Fruit fly (Drosophila melanogaster) whole organism, embryonic: Measurements from ENCODE around the gene CG10651.
A peak's percentile ranks its signal among the peaks of the same experiment; 100 is the strongest.

Source experiments
- Antp ChIP-seq: fragments of 200-800 bp; sonication (Bioruptor generic); optimal IDR thresholded peaks from 3 replicates; lab custom pipeline; 2016; ENCODE audit warnings: missing biosample characterization, missing genetic modification characterization
- Atf3 ChIP-seq: fragments of 200-800 bp; sonication (Bioruptor generic); optimal IDR thresholded peaks from 3 replicates; lab custom pipeline; 2016; ENCODE audit warnings: missing biosample characterization, missing genetic modification characterization
- Atf6 ChIP-seq: fragments of 200-800 bp; sonication (Bioruptor generic); IDR thresholded peaks from 2 replicates; pipeline ENCODE4 v1.3.6; 2022; ENCODE audit warnings: missing biosample characterization, missing genetic modification characterization
- Awh ChIP-seq: fragments of 200-800 bp; sonication (Bioruptor generic); IDR thresholded peaks from 2 replicates; pipeline ENCODE4, ENCODE4 v1.3.6; 2022; ENCODE audit warnings: missing biosample characterization, missing genetic modification characterization
- CG10267 ChIP-seq: fragments of 200-800 bp; sonication (Bioruptor generic); optimal IDR thresholded peaks from 2 replicates; lab custom pipeline; 2018; ENCODE audit warnings: missing biosample characterization, mild to moderate bottlenecking, missing genetic modification characterization, moderate library complexity
- CG10431 ChIP-seq: fragments of 200-800 bp; sonication (Bioruptor generic); optimal IDR thresholded peaks from 3 replicates; lab custom pipeline; 2018; ENCODE audit warnings: missing biosample characterization, mild to moderate bottlenecking, missing genetic modification characterization
- CG11504 ChIP-seq: fragments of 200-800 bp; sonication (Bioruptor generic); optimal IDR thresholded peaks from 3 replicates; lab custom pipeline; 2019; ENCODE audit warnings: missing biosample characterization, mild to moderate bottlenecking, missing genetic modification characterization, moderate library complexity
- CG12219 ChIP-seq: fragments of 200-800 bp; sonication (Bioruptor generic); optimal IDR thresholded peaks from 3 replicates; lab custom pipeline; 2018; ENCODE audit warnings: missing biosample characterization, mild to moderate bottlenecking, missing genetic modification characterization
- CG12659 ChIP-seq: fragments of 200-800 bp; sonication (Bioruptor generic); optimal IDR thresholded peaks from 3 replicates; lab custom pipeline; 2017; ENCODE audit warnings: mild to moderate bottlenecking, missing biosample characterization, missing genetic modification reagents, missing genetic modification characterization
- CG13424 ChIP-seq: fragments of 200-800 bp; sonication (Bioruptor generic); optimal IDR thresholded peaks from 2 replicates; lab custom pipeline; 2019; ENCODE audit warnings: missing biosample characterization, mild to moderate bottlenecking, missing genetic modification characterization, moderate library complexity
- CG13775 ChIP-seq: fragments of 200-800 bp; sonication (Bioruptor generic); optimal IDR thresholded peaks from 3 replicates; lab custom pipeline; 2017; ENCODE audit warnings: missing biosample characterization, mild to moderate bottlenecking, missing genetic modification characterization
- CG14014 ChIP-seq: fragments of 200-800 bp; sonication (Bioruptor generic); IDR thresholded peaks from 2 replicates; pipeline ENCODE4 v1.3.6; 2022; ENCODE audit warnings: missing biosample characterization, missing genetic modification characterization
- CG16863 ChIP-seq: fragments of 200-800 bp; sonication (Bioruptor generic); optimal IDR thresholded peaks from 3 replicates; lab custom pipeline; 2016; ENCODE audit warnings: missing biosample characterization, missing genetic modification characterization
- CG1792 ChIP-seq: fragments of 200-800 bp; sonication (Bioruptor generic); optimal IDR thresholded peaks from 2 replicates; lab custom pipeline; 2016; ENCODE audit warnings: missing biosample characterization, missing genetic modification characterization
- CG18764 ChIP-seq: fragments of 200-800 bp; sonication (Bioruptor generic); optimal IDR thresholded peaks from 3 replicates; lab custom pipeline; 2016; ENCODE audit warnings: missing biosample characterization, missing genetic modification characterization
- CG2120 ChIP-seq: fragments of 200-800 bp; sonication (Bioruptor generic); optimal IDR thresholded peaks from 3 replicates; lab custom pipeline; 2016; ENCODE audit warnings: missing biosample characterization, missing genetic modification characterization
- CG4360 ChIP-seq: fragments of 200-800 bp; sonication (Bioruptor generic); IDR thresholded peaks from 2 replicates; pipeline ENCODE4 v1.3.6; 2022; ENCODE audit warnings: missing biosample characterization, missing genetic modification characterization
- CG5180 ChIP-seq: fragments of 200-800 bp; sonication (Bioruptor generic); optimal IDR thresholded peaks from 3 replicates; lab custom pipeline; 2017; ENCODE audit warnings: missing biosample characterization, missing genetic modification characterization, mild to moderate bottlenecking, moderate library complexity, missing genetic modification reagents
- CG6813 ChIP-seq: fragments of 200-800 bp; sonication (Bioruptor generic); optimal IDR thresholded peaks from 2 replicates; lab custom pipeline; 2017; ENCODE audit warnings: missing biosample characterization, missing genetic modification characterization, mild to moderate bottlenecking, moderate library complexity, missing genetic modification reagents
- CG7556 ChIP-seq: fragments of 200-800 bp; sonication (Bioruptor generic); optimal IDR thresholded peaks from 2 replicates; lab custom pipeline; 2017; ENCODE audit warnings: missing biosample characterization, mild to moderate bottlenecking, missing genetic modification characterization
- CG7963 ChIP-seq: fragments of 200-800 bp; sonication (Bioruptor generic); IDR thresholded peaks from 3 replicates; pipeline ENCODE4 v1.3.6; 2022; ENCODE audit warnings: missing biosample characterization, missing genetic modification characterization; ENCODE audit not compliant: partially characterized antibody
- CG9437 ChIP-seq: fragments of 200-800 bp; sonication (Bioruptor generic); optimal IDR thresholded peaks from 2 replicates; lab custom pipeline; 2018; ENCODE audit warnings: missing biosample characterization, mild to moderate bottlenecking, missing genetic modification characterization
- Fer3 ChIP-seq: fragments of 200-800 bp; sonication (Bioruptor generic); optimal IDR thresholded peaks from 2 replicates; lab custom pipeline; 2018; ENCODE audit warnings: missing biosample characterization, mild to moderate bottlenecking, missing genetic modification characterization, moderate library complexity
- H15 ChIP-seq: fragments of 200-800 bp; sonication (Bioruptor generic); IDR thresholded peaks from 3 replicates; pipeline ENCODE4 v1.3.6; 2022; ENCODE audit warnings: missing biosample characterization, missing genetic modification characterization
- HLH3B ChIP-seq: fragments of 200-800 bp; sonication (Bioruptor generic); IDR thresholded peaks from 2 replicates; pipeline ENCODE4 v1.3.6; 2022; ENCODE audit warnings: missing biosample characterization, missing genetic modification characterization
- HLHmδ ChIP-seq: fragments of 200-800 bp; sonication (Bioruptor generic); optimal IDR thresholded peaks from 2 replicates; lab custom pipeline; 2018; ENCODE audit warnings: missing biosample characterization, mild to moderate bottlenecking, missing genetic modification characterization, moderate library complexity
- Mad ChIP-seq: fragments of 200-800 bp; sonication (Bioruptor generic); optimal IDR thresholded peaks from 2 replicates; lab custom pipeline; 2016; ENCODE audit warnings: missing biosample characterization, missing genetic modification characterization
- Mrtf ChIP-seq: fragments of 200-800 bp; sonication (Bioruptor generic); IDR thresholded peaks from 3 replicates; pipeline ENCODE4 v1.3.6; 2022; ENCODE audit warnings: missing biosample characterization, missing genetic modification characterization
- Myb ChIP-seq: fragments of 200-800 bp; sonication (Bioruptor generic); optimal IDR thresholded peaks from 2 replicates; lab custom pipeline; 2016; ENCODE audit warnings: missing biosample characterization, missing genetic modification characterization
- Neu2 ChIP-seq: fragments of 200-800 bp; sonication (Bioruptor generic); optimal IDR thresholded peaks from 3 replicates; lab custom pipeline; 2016; ENCODE audit warnings: missing biosample characterization, missing genetic modification characterization, borderline replicate concordance
- Nf-YB ChIP-seq: fragments of 200-800 bp; sonication (Bioruptor generic); optimal IDR thresholded peaks from 3 replicates; lab custom pipeline; 2019; ENCODE audit warnings: missing biosample characterization, mild to moderate bottlenecking, missing genetic modification characterization, moderate library complexity
- Oli ChIP-seq: fragments of 200-800 bp; sonication (Bioruptor generic); optimal IDR thresholded peaks from 2 replicates; lab custom pipeline; 2018; ENCODE audit warnings: missing biosample characterization, mild to moderate bottlenecking, missing genetic modification characterization, moderate library complexity
- Ravus ChIP-seq: fragments of 200-800 bp; sonication (Bioruptor generic); IDR thresholded peaks from 2 replicates; pipeline ENCODE4 v1.3.6; 2022; ENCODE audit warnings: missing biosample characterization, missing genetic modification characterization
- Taf1 ChIP-seq: fragments of 200-800 bp; sonication (Bioruptor generic); IDR thresholded peaks from 2 replicates; pipeline ENCODE4 v1.3.6; 2022; ENCODE audit warnings: missing biosample characterization, missing genetic modification characterization
- ab ChIP-seq: fragments of 200-800 bp; sonication (Bioruptor generic); optimal IDR thresholded peaks from 2 replicates; lab custom pipeline; 2016; ENCODE audit warnings: missing biosample characterization, missing genetic modification characterization
- ato ChIP-seq: fragments of 200-800 bp; sonication (Bioruptor generic); IDR thresholded peaks from 2 replicates; pipeline ENCODE4 v1.3.6; 2022; ENCODE audit warnings: missing biosample characterization, missing genetic modification characterization; ENCODE audit not compliant: partially characterized antibody
- cad ChIP-seq: fragments of >200 bp; optimal IDR thresholded peaks from 2 replicates; lab custom pipeline; 2017; ENCODE audit warnings: missing biosample characterization, missing genetic modification characterization
- fd102C ChIP-seq: fragments of 200-800 bp; sonication (Bioruptor generic); optimal IDR thresholded peaks from 2 replicates; lab custom pipeline; 2018; ENCODE audit warnings: missing biosample characterization, mild to moderate bottlenecking, missing genetic modification characterization, moderate library complexity
- gro ChIP-seq: fragments of 200-800 bp; sonication (Bioruptor generic); optimal IDR thresholded peaks from 2 replicates; lab custom pipeline; 2016; ENCODE audit warnings: missing biosample characterization, missing genetic modification characterization
- gsb-n ChIP-seq: fragments of 200-800 bp; sonication (Bioruptor generic); optimal IDR thresholded peaks from 3 replicates; lab custom pipeline; 2018; ENCODE audit warnings: missing biosample characterization, mild to moderate bottlenecking, missing genetic modification characterization
- kah ChIP-seq: fragments of 200-800 bp; sonication (Bioruptor generic); optimal IDR thresholded peaks from 2 replicates; lab custom pipeline; 2018; ENCODE audit warnings: missing biosample characterization, mild to moderate bottlenecking, missing genetic modification characterization
- lmd ChIP-seq: fragments of 200-800 bp; sonication (Bioruptor generic); IDR thresholded peaks from 2 replicates; pipeline ENCODE4 v1.3.6; 2022; ENCODE audit warnings: missing biosample characterization, missing genetic modification characterization
- mld ChIP-seq: fragments of 200-800 bp; sonication (Bioruptor generic); IDR thresholded peaks from 3 replicates; pipeline ENCODE4 v1.3.6; 2022; ENCODE audit warnings: missing biosample characterization, missing genetic modification characterization; ENCODE audit not compliant: partially characterized antibody
- pan ChIP-seq, 4 experiments: fragments of >200 bp in 3 of 4; fragments of 200-800 bp in 1 of 4; sonication (Bioruptor generic) in 1 of 4; optimal IDR thresholded peaks in 3 of 4; IDR thresholded peaks in 1 of 4; 2 replicates each; pipeline versions ENCODE4 v1.3.6 to Lab custom; 2017 to 2022; ENCODE audit warnings: missing biosample characterization in 2 of 4, missing genetic modification characterization in 2 of 4, mixed read lengths in 1 of 4
- pho ChIP-seq: fragments of 200-800 bp; sonication (Bioruptor generic); optimal IDR thresholded peaks from 2 replicates; lab custom pipeline; 2016; ENCODE audit warnings: missing biosample characterization, missing genetic modification characterization
- ro ChIP-seq: fragments of 200-800 bp; sonication (Bioruptor generic); IDR thresholded peaks from 2 replicates; pipeline ENCODE4 v1.3.6; 2022; ENCODE audit warnings: missing biosample characterization, missing genetic modification characterization
- row ChIP-seq: fragments of 200-800 bp; sonication (Bioruptor generic); IDR thresholded peaks from 3 replicates; pipeline ENCODE4 v1.3.6; 2022; ENCODE audit warnings: missing biosample characterization, missing genetic modification characterization
- slou ChIP-seq: fragments of 200-800 bp; sonication (Bioruptor generic); optimal IDR thresholded peaks from 3 replicates; lab custom pipeline; 2016; ENCODE audit warnings: missing biosample characterization, missing genetic modification characterization
- so ChIP-seq: fragments of 200-800 bp; sonication (Bioruptor generic); IDR thresholded peaks from 3 replicates; pipeline ENCODE4 v1.3.6; 2022; ENCODE audit warnings: missing biosample characterization, missing genetic modification characterization
- trem ChIP-seq: fragments of 200-800 bp; optimal IDR thresholded peaks from 3 replicates; lab custom pipeline; 2019; ENCODE audit warnings: missing biosample characterization, mild to moderate bottlenecking, missing genetic modification characterization, moderate library complexity

The CG10651 gene

DNA sequence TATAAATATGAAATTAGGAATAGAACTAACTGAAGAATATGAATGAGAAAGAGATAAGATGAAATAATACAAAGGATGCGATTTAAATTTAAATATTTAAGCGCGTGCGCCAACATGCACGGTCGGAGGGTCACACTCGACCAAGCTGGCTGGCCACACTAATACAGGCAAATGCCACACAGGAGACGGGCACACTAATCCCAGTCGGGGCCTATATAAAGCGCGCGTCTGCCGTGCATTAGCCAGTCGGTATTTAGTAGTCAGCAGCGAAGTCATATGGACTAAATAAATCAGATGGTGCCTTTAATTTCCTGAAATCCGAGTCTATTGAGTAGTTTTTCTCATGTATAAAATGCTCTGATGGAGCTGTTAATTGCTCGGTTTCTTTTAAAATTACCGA, 13.6 kb upstream of the CG10651 start (continued):
- no peak for TF ChIP-seq Antp
- no peak for TF ChIP-seq ab (GFP tag; lab: Kevin White, UChicago)
- no peak for TF ChIP-seq ro (GFP tag; lab: Robert Waterston, UW)
- peak; percentile 36 for TF ChIP-seq CG12659
- no peak for TF ChIP-seq kah (GFP tag; lab: Kevin White, UChicago)
- TF ChIP-seq CG10267, result no peak
- TF ChIP-seq Nf-YB (GFP tag; lab: Kevin White, UChicago), result no peak
- TF ChIP-seq CG5180 (GFP tag; lab: Kevin White, UChicago), result no peak
- TF ChIP-seq trem (tag; lab: Kevin White, UChicago), result peak; percentile 44
- TF ChIP-seq Mrtf (GFP tag; lab: Robert Waterston, UW), result no peak
- TF ChIP-seq CG14014, result 0 out of 2 replicates have a peak, but pooled peaks have one; percentile 7
- TF ChIP-seq fd102C (GFP tag; lab: Kevin White, UChicago), result no peak
- no peak for TF ChIP-seq CG2120 (GFP tag; lab: Kevin White, UChicago)
- TF ChIP-seq Ravus (GFP tag; lab: Robert Waterston, UW), result no peak
- no peak for TF ChIP-seq gro (GFP tag; lab: Kevin White, UChicago)
- peak; percentile 49; the same call in 1 of the 2 replicates for TF ChIP-seq ato
- no peak for TF ChIP-seq CG6813 (GFP tag; lab: Kevin White, UChicago)
- peak; percentile 62 for TF ChIP-seq HLHmδ
- no peak for TF ChIP-seq slou (GFP tag; lab: Kevin White, UChicago)
- no peak for TF ChIP-seq CG18764
- TF ChIP-seq CG13424 (tag; lab: Kevin White, UChicago), result no peak
- no peak for TF ChIP-seq CG16863
- no peak for TF ChIP-seq CG4360
- no peak for TF ChIP-seq pho (GFP tag; lab: Kevin White, UChicago)
- TF ChIP-seq CG1792 (GFP tag; lab: Kevin White, UChicago), result no peak
- peak; percentile 40 for TF ChIP-seq CG11504 (tag; lab: Kevin White, UChicago)
- TF ChIP-seq Atf3 (GFP tag; lab: Kevin White, UChicago), result no peak
- TF ChIP-seq Fer3 (tag; lab: Kevin White, UChicago), result no peak
- TF ChIP-seq CG12219 (GFP tag; lab: Kevin White, UChicago), result no peak
- TF ChIP-seq mld (GFP tag; lab: Robert Waterston, UW), result peak; percentile 61; the same call in 1 of the 3 replicates
- peak; percentile 97 for TF ChIP-seq Neu2 (GFP tag; lab: Kevin White, UChicago)
- TF ChIP-seq CG10431 (GFP tag; lab: Kevin White, UChicago), result no peak
- no peak for TF ChIP-seq gsb-n (tag; lab: Kevin White, UChicago)
- no peak for TF ChIP-seq Taf1 (GFP tag; lab: Robert Waterston, UW)
- peak; percentile 26 for TF ChIP-seq cad (GFP tag; lab: Kevin White, UChicago)
- TF ChIP-seq Oli (tag; lab: Kevin White, UChicago), result no peak
- TF ChIP-seq pan (optimal IDR thresholded peaks at IDR 0.05; lab: Kevin White, UChicago), result no peak
- TF ChIP-seq pan (GFP tag; optimal IDR thresholded peaks at IDR 0.05 in 1 of 2, IDR thresholded peaks at IDR 0.05 in 1 of 2), result peak in 1 of 2 experiments; percentile 32
- TF ChIP-seq Mad (GFP tag; lab: Kevin White, UChicago), result no peak
- TF ChIP-seq so (GFP tag; lab: Robert Waterston, UW), result no peak
- TF ChIP-seq CG7556 (GFP tag; lab: Kevin White, UChicago), result no peak
- no peak; the same call in 1 of the 2 replicates for TF ChIP-seq Awh (GFP tag; lab: Robert Waterston, UW)
- TF ChIP-seq Myb, result peak; percentile 14
- TF ChIP-seq CG9437 (GFP tag; lab: Kevin White, UChicago), result no peak
- TF ChIP-seq Atf6 (GFP tag; lab: Robert Waterston, UW), result no peak
- peak; percentile 47; the same call in 2 of the 3 replicates for TF ChIP-seq row (GFP tag; lab: Robert Waterston, UW)
- TF ChIP-seq lmd (GFP tag; lab: Robert Waterston, UW), result peak; percentile 16; the same call in 1 of the 2 replicates
- TF ChIP-seq H15 (GFP tag; lab: Robert Waterston, UW), result no peak
- TF ChIP-seq CG13775, result no peak
- no peak for TF ChIP-seq HLH3B
- 0 out of 3 replicates have a peak, but pooled peaks have one; percentile 37 for TF ChIP-seq CG7963 (GFP tag; lab: Robert Waterston, UW)
